Worm (Caenorhabditis elegans) whole organism, L1 larva: ENCODE data around the gene bud-13.
A peak's percentile ranks its signal among the peaks of the same experiment; 100 is the strongest.

Experiments
- C04F5.9 ChIP-seq: sonication (generic microtip); optimal IDR thresholded peaks from 2 replicates; lab custom pipeline; 2016; ENCODE audit warnings: missing genetic modification characterization, missing compliant biosample characterization
- C16A3.4 ChIP-seq: fragments of 150-350 bp; optimal IDR thresholded peaks from 2 replicates; lab custom pipeline; 2014; ENCODE audit warnings: missing biosample characterization, missing genetic modification characterization
- C34B4.2 ChIP-seq: sonication (generic microtip); optimal IDR thresholded peaks from 2 replicates; lab custom pipeline; 2017; ENCODE audit warnings: mild to moderate bottlenecking, missing genetic modification characterization, missing compliant biosample characterization
- F16B12.6 ChIP-seq: fragments of 150-350 bp; optimal IDR thresholded peaks from 2 replicates; lab custom pipeline; 2014; ENCODE audit warnings: missing biosample characterization, missing genetic modification characterization
- alr-1 ChIP-seq: fragments of 200-800 bp; sonication (Bioruptor generic); optimal IDR thresholded peaks from 2 replicates; lab custom pipeline; 2018; ENCODE audit warnings: borderline replicate concordance, mild to moderate bottlenecking, missing genetic modification characterization, missing compliant biosample characterization
- ceh-82 ChIP-seq, 3 experiments: fragments of 150-350 bp in 1 of 3; sonication (generic microtip) in 2 of 3; optimal IDR thresholded peaks; 2 replicates each; lab custom pipeline; 2014 to 2017; ENCODE audit warnings: missing biosample characterization in 3 of 3, missing genetic modification characterization in 3 of 3
- ceh-88 ChIP-seq: fragments of 200-800 bp; sonication (Bioruptor generic); IDR thresholded peaks from 2 replicates; pipeline ENCODE4 v1.3.6; 2022; ENCODE audit warnings: missing genetic modification characterization, missing compliant biosample characterization
- ceh-90 ChIP-seq: sonication (generic microtip); optimal IDR thresholded peaks from 2 replicates; lab custom pipeline; 2016; ENCODE audit warnings: missing genetic modification characterization, missing compliant biosample characterization
- dpl-1 ChIP-seq, 3 experiments: fragments of 150-350 bp in 2 of 3; sonication (generic microtip) in 1 of 3; optimal IDR thresholded peaks; 2 replicates each; lab custom pipeline; 2014 to 2017; ENCODE audit warnings: missing biosample characterization in 3 of 3, missing genetic modification characterization in 3 of 3, missing genetic modification reagents in 3 of 3
- efl-1 ChIP-seq, 4 experiments: fragments of 150-350 bp; optimal IDR thresholded peaks in 3 of 4; peaks in 1 of 4; 1 replicate in 1 of 4; 2 replicates in 3 of 4; lab custom pipeline; 2014; ENCODE audit warnings: missing biosample characterization in 2 of 4, missing genetic modification characterization in 2 of 4, missing genetic modification reagents in 2 of 4
- egl-13 ChIP-seq: sonication (generic microtip); optimal IDR thresholded peaks from 2 replicates; lab custom pipeline; 2016; ENCODE audit warnings: missing genotype, missing genetic modification reagents, missing genetic modification characterization, missing compliant biosample characterization
- elt-3 ChIP-seq, 6 experiments: fragments of 150-350 bp in 1 of 6; sonication (generic microtip); optimal IDR thresholded peaks; 2 replicates each; lab custom pipeline; 2017 to 2018; ENCODE audit warnings: missing biosample characterization in 6 of 6, missing genetic modification characterization in 6 of 6, inconsistent platforms in 1 of 6
- fkh-10 ChIP-seq: sonication (generic microtip); optimal IDR thresholded peaks from 2 replicates; lab custom pipeline; 2017; ENCODE audit warnings: missing biosample characterization, missing genetic modification reagents, missing genetic modification characterization
- fkh-4 ChIP-seq: sonication (generic microtip); optimal IDR thresholded peaks from 2 replicates; lab custom pipeline; 2016; ENCODE audit warnings: missing compliant biosample characterization, missing genetic modification characterization, borderline replicate concordance
- fkh-8 ChIP-seq: sonication (generic microtip); optimal IDR thresholded peaks from 2 replicates; lab custom pipeline; 2016; ENCODE audit warnings: mild to moderate bottlenecking, missing genetic modification characterization, missing compliant biosample characterization
- hlh-4 ChIP-seq: sonication (generic microtip); optimal IDR thresholded peaks from 2 replicates; lab custom pipeline; 2016; ENCODE audit warnings: mild to moderate bottlenecking, missing genetic modification characterization, missing compliant biosample characterization
- hpl-2 ChIP-seq: fragments of 150-350 bp; optimal IDR thresholded peaks from 2 replicates; lab custom pipeline; 2014; ENCODE audit warnings: missing biosample characterization, missing genetic modification reagents, missing genetic modification characterization
- irx-1 ChIP-seq: sonication (generic microtip); optimal IDR thresholded peaks from 2 replicates; lab custom pipeline; 2016; ENCODE audit warnings: missing genetic modification characterization, missing compliant biosample characterization
- isw-1 ChIP-seq: fragments of 200-800 bp; sonication (Bioruptor generic); IDR thresholded peaks from 2 replicates; pipeline ENCODE4 v1.3.6; 2022; ENCODE audit warnings: missing genetic modification characterization, missing compliant biosample characterization
- lin-13 ChIP-seq: fragments of 150-350 bp; optimal IDR thresholded peaks from 2 replicates; lab custom pipeline; 2014; ENCODE audit warnings: missing biosample characterization, missing genetic modification reagents, missing genetic modification characterization
- lin-14 ChIP-seq: fragments of 200-800 bp; sonication (Bioruptor generic); optimal IDR thresholded peaks from 2 replicates; lab custom pipeline; 2018; ENCODE audit warnings: mild to moderate bottlenecking, missing genetic modification characterization, moderate library complexity, missing compliant biosample characterization
- lin-15B ChIP-seq: fragments of 150-350 bp; sonication (generic microtip); optimal IDR thresholded peaks from 3 replicates; lab custom pipeline; 2014; ENCODE audit warnings: missing biosample characterization, missing genetic modification characterization
- lin-35 ChIP-seq, 2 experiments: fragments of 150-350 bp; optimal IDR thresholded peaks; 2 replicates each; lab custom pipeline; 2014; ENCODE audit warnings: missing biosample characterization in 2 of 2, missing genetic modification characterization in 2 of 2, missing genetic modification reagents in 2 of 2
- lin-39 ChIP-seq: fragments of 150-350 bp; optimal IDR thresholded peaks from 2 replicates; lab custom pipeline; 2014; ENCODE audit warnings: missing biosample characterization, missing genetic modification reagents, missing genetic modification characterization
- lir-3 ChIP-seq: sonication (generic microtip); optimal IDR thresholded peaks from 2 replicates; lab custom pipeline; 2016; ENCODE audit warnings: mild to moderate bottlenecking, missing genetic modification characterization, moderate library complexity, missing compliant biosample characterization; ENCODE audit not compliant: poor library complexity
- lsy-2 ChIP-seq, 2 experiments: fragments of 150-350 bp; optimal IDR thresholded peaks; 2 replicates each; lab custom pipeline; 2014; ENCODE audit warnings: missing biosample characterization in 2 of 2, missing genetic modification characterization in 2 of 2
- mdl-1 ChIP-seq, 2 experiments: fragments of 150-350 bp; optimal IDR thresholded peaks; 2 replicates each; lab custom pipeline; 2014 to 2017; ENCODE audit warnings: missing biosample characterization in 2 of 2, missing genetic modification characterization in 2 of 2, inconsistent platforms in 1 of 2
- mef-2 ChIP-seq: fragments of 150-350 bp; optimal IDR thresholded peaks from 2 replicates; lab custom pipeline; 2014; ENCODE audit warnings: missing biosample characterization, missing genetic modification characterization
- mep-1 ChIP-seq: fragments of 150-350 bp; optimal IDR thresholded peaks from 2 replicates; lab custom pipeline; 2014; ENCODE audit warnings: missing biosample characterization, missing genetic modification characterization
- nhr-11 ChIP-seq: fragments of 150-350 bp; optimal IDR thresholded peaks from 2 replicates; lab custom pipeline; 2014; ENCODE audit warnings: missing biosample characterization, missing genetic modification characterization
- nhr-12 ChIP-seq: sonication (generic microtip); optimal IDR thresholded peaks from 2 replicates; lab custom pipeline; 2017; ENCODE audit warnings: missing biosample characterization, missing genetic modification characterization
- nhr-19 ChIP-seq: fragments of 200-800 bp; sonication (Bioruptor generic); conservative IDR thresholded peaks from 2 replicates; pipeline ENCODE4 v1.3.6; 2022; ENCODE audit warnings: missing genetic modification characterization, missing compliant biosample characterization
- nhr-20 ChIP-seq: sonication (generic microtip); optimal IDR thresholded peaks from 2 replicates; lab custom pipeline; 2016; ENCODE audit warnings: mild to moderate bottlenecking, missing genetic modification characterization, missing compliant biosample characterization
- nhr-28 ChIP-seq: fragments of 150-350 bp; optimal IDR thresholded peaks from 2 replicates; lab custom pipeline; 2014; ENCODE audit warnings: missing biosample characterization, missing genetic modification characterization
- nhr-47 ChIP-seq: sonication (generic microtip); optimal IDR thresholded peaks from 2 replicates; lab custom pipeline; 2016; ENCODE audit warnings: mild to moderate bottlenecking, missing genetic modification characterization, moderate library complexity, missing compliant biosample characterization
- nhr-71 ChIP-seq: sonication (generic microtip); optimal IDR thresholded peaks from 2 replicates; lab custom pipeline; 2016; ENCODE audit warnings: mild to moderate bottlenecking, missing genetic modification characterization, moderate library complexity, missing compliant biosample characterization
- nhr-76 ChIP-seq: sonication (generic microtip); optimal IDR thresholded peaks from 2 replicates; lab custom pipeline; 2017; ENCODE audit warnings: missing biosample characterization, missing genetic modification characterization
- nhr-84 ChIP-seq: sonication (generic microtip); optimal IDR thresholded peaks from 2 replicates; lab custom pipeline; 2017; ENCODE audit warnings: missing biosample characterization, missing genetic modification characterization
- nhr-85 ChIP-seq: sonication (generic microtip); peaks from one replicate; lab custom pipeline; 2016; ENCODE audit warnings: missing genetic modification characterization, inconsistent platforms, missing compliant biosample characterization
- rnt-1 ChIP-seq: sonication (generic microtip); optimal IDR thresholded peaks from 2 replicates; lab custom pipeline; 2016; ENCODE audit warnings: mild to moderate bottlenecking, missing genetic modification characterization, moderate library complexity, missing compliant biosample characterization
- skn-1 ChIP-seq: fragments of 150-350 bp; optimal IDR thresholded peaks from 2 replicates; lab custom pipeline; 2014; ENCODE audit warnings: missing biosample characterization, missing genetic modification characterization
- snpc-4 ChIP-seq: fragments of 150-350 bp; optimal IDR thresholded peaks from 2 replicates; lab custom pipeline; 2014; ENCODE audit warnings: missing biosample characterization, missing genetic modification characterization
- snu-23 ChIP-seq: sonication (generic microtip); optimal IDR thresholded peaks from 2 replicates; lab custom pipeline; 2016; ENCODE audit warnings: missing genetic modification characterization, missing compliant biosample characterization
- sox-4 ChIP-seq: sonication (generic microtip); optimal IDR thresholded peaks from 2 replicates; lab custom pipeline; 2016; ENCODE audit warnings: missing genetic modification characterization, missing compliant biosample characterization
- sup-37 ChIP-seq: fragments of 200-800 bp; sonication (Bioruptor generic); optimal IDR thresholded peaks from 2 replicates; lab custom pipeline; 2018; ENCODE audit warnings: mild to moderate bottlenecking, missing genetic modification characterization, missing compliant biosample characterization
- swsn-7 ChIP-seq: sonication (generic microtip); optimal IDR thresholded peaks from 2 replicates; lab custom pipeline; 2016; ENCODE audit warnings: missing genetic modification characterization, missing compliant biosample characterization
- tbx-2 ChIP-seq: sonication (generic microtip); optimal IDR thresholded peaks from 2 replicates; lab custom pipeline; 2016; ENCODE audit warnings: missing genetic modification characterization, missing compliant biosample characterization
- unc-30 ChIP-seq: sonication (generic microtip); optimal IDR thresholded peaks from 2 replicates; lab custom pipeline; 2017; ENCODE audit warnings: missing biosample characterization, missing genetic modification characterization
- unc-62 ChIP-seq: fragments of 150-350 bp; optimal IDR thresholded peaks from 2 replicates; lab custom pipeline; 2014; ENCODE audit warnings: missing biosample characterization, missing genetic modification reagents, missing genetic modification characterization
- vab-15 ChIP-seq: sonication (generic microtip); optimal IDR thresholded peaks from 2 replicates; lab custom pipeline; 2017; ENCODE audit warnings: missing genotype, mild to moderate bottlenecking, missing genetic modification characterization, missing compliant biosample characterization
- xbp-1 ChIP-seq: sonication (generic microtip); optimal IDR thresholded peaks from 2 replicates; lab custom pipeline; 2016; ENCODE audit warnings: missing genetic modification characterization, missing compliant biosample characterization
- zag-1 ChIP-seq: fragments of 150-350 bp; optimal IDR thresholded peaks from 2 replicates; lab custom pipeline; 2014; ENCODE audit warnings: missing biosample characterization, missing genetic modification characterization
- ztf-11 ChIP-seq, 2 experiments: sonication (generic microtip); optimal IDR thresholded peaks; 2 replicates each; lab custom pipeline; 2016 to 2017; ENCODE audit warnings: missing genetic modification characterization in 2 of 2, missing biosample characterization in 1 of 2, missing compliant biosample characterization in 1 of 2
- ztf-4 ChIP-seq: fragments of 150-350 bp; optimal IDR thresholded peaks from 2 replicates; lab custom pipeline; 2014; ENCODE audit warnings: missing biosample characterization, missing genetic modification characterization

The bud-13 gene

DNA sequence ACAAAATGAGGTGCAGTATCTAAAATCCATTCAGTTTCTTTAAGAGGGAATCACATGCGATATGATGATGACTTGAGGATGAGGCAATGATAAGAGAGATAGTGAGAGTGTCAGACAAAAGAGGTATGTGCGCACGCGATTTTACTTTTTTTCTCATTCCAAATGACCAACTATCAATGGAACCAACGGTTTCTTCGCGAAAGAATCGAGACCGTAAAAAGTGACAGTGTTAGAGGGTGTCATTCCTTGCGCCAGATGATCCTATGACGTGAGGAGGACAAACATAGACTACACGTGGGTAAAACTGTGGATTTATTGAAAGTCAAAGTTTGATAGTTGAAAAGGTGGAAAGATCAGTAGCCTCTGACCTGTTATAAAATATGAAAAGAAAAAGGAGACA, 16.3 kb upstream of the bud-13 start:
- peak; percentile 1 for TF ChIP-seq C16A3.4
- TF ChIP-seq C04F5.9, result no peak
- peak in 1 of 2 experiments; percentile 46 for TF ChIP-seq lsy-2 (tag; optimal IDR thresholded peaks at IDR 0.05; lab: Kevin White, UChicago)
- no peak for TF ChIP-seq lin-15B (tag; lab: Kevin White, UChicago)
- peak; percentile 16 to 87 (median 75) for TF ChIP-seq elt-3 (tag; optimal IDR thresholded peaks at IDR 0.05; lab: Kevin White, UChicago)
- no peak for TF ChIP-seq nhr-12 (tag; lab: Kevin White, UChicago)
- no peak for TF ChIP-seq isw-1 (GFP tag; lab: Robert Waterston, UW)
- no peak for TF ChIP-seq ceh-88 (GFP tag; lab: Robert Waterston, UW)
- no peak for TF ChIP-seq ceh-90 (tag; lab: Kevin White, UChicago)
- no peak for TF ChIP-seq nhr-47
- no peak for TF ChIP-seq hpl-2 (GFP tag; lab: Kevin White, UChicago)
- no peak for TF ChIP-seq sup-37 (GFP tag; lab: Kevin White, UChicago)
- no peak for TF ChIP-seq ztf-4 (tag; lab: Kevin White, UChicago)
- no peak for TF ChIP-seq fkh-4 (tag; lab: Kevin White, UChicago)
- TF ChIP-seq nhr-19 (GFP tag; lab: Robert Waterston, UW), result peak; percentile 36; the same call in 1 of the 2 replicates
- peak; percentile 40 for TF ChIP-seq lir-3 (tag; lab: Kevin White, UChicago)
- no peak for TF ChIP-seq swsn-7 (tag; lab: Kevin White, UChicago)
- no peak for TF ChIP-seq nhr-76
- TF ChIP-seq skn-1 (tag; lab: Kevin White, UChicago), result peak; percentile 23
- no peak for TF ChIP-seq nhr-84 (tag; lab: Kevin White, UChicago)
- TF ChIP-seq lin-14 (GFP tag; lab: Kevin White, UChicago), result peak; percentile 58
- peak; percentile 69 for TF ChIP-seq nhr-85 (tag; lab: Kevin White, UChicago)
- no peak for TF ChIP-seq sox-4 (tag; lab: Kevin White, UChicago)
- TF ChIP-seq mep-1 (tag; lab: Kevin White, UChicago), result peak; percentile 25
- TF ChIP-seq C34B4.2 (tag; lab: Kevin White, UChicago), result no peak
- TF ChIP-seq mdl-1 (tag; optimal IDR thresholded peaks at IDR 0.05; lab: Kevin White, UChicago), result peak in 1 of 2 experiments; percentile 87
- peak; percentile 50 for TF ChIP-seq nhr-71 (tag; lab: Kevin White, UChicago)
- TF ChIP-seq efl-1 (optimal IDR thresholded peaks at IDR 0.05; lab: Kevin White, UChicago), result no peak
- TF ChIP-seq efl-1 (GFP tag; optimal IDR thresholded peaks at IDR 0.05 in 1 of 2; lab: Kevin White, UChicago), result peak in 1 of 2 experiments; percentile 91
- TF ChIP-seq ceh-82 (tag; optimal IDR thresholded peaks at IDR 0.05; lab: Kevin White, UChicago), result no peak
- no peak for TF ChIP-seq fkh-8 (tag; lab: Kevin White, UChicago)
- TF ChIP-seq zag-1 (tag; lab: Kevin White, UChicago), result no peak
- TF ChIP-seq tbx-2 (tag; lab: Kevin White, UChicago), result peak; percentile 18
- no peak for TF ChIP-seq fkh-10
- TF ChIP-seq snpc-4, result no peak
- no peak for TF ChIP-seq lin-39 (tag; lab: Kevin White, UChicago)
- no peak for TF ChIP-seq rnt-1 (tag; lab: Kevin White, UChicago)
- no peak for TF ChIP-seq egl-13
- no peak for TF ChIP-seq unc-30 (tag; lab: Kevin White, UChicago)
- no peak for TF ChIP-seq unc-62 (GFP tag; lab: Kevin White, UChicago)
- peak; percentile 35 for TF ChIP-seq snu-23
- no peak for TF ChIP-seq hlh-4 (tag; lab: Kevin White, UChicago)
- no peak for TF ChIP-seq mef-2
- TF ChIP-seq nhr-11 (tag; lab: Kevin White, UChicago), result no peak
- TF ChIP-seq alr-1 (tag; lab: Kevin White, UChicago), result no peak
- TF ChIP-seq irx-1 (tag; lab: Kevin White, UChicago), result no peak
- no peak for TF ChIP-seq xbp-1
- no peak for TF ChIP-seq lin-13 (GFP tag; lab: Kevin White, UChicago)
- no peak for TF ChIP-seq F16B12.6
- peak in 1 of 3 experiments; percentile 20 for TF ChIP-seq dpl-1 (GFP tag; optimal IDR thresholded peaks at IDR 0.05; lab: Kevin White, UChicago)
- no peak for TF ChIP-seq nhr-28
- TF ChIP-seq nhr-20 (tag; lab: Kevin White, UChicago), result peak; percentile 67
- no peak for TF ChIP-seq vab-15 (tag; lab: Kevin White, UChicago)
- no peak for TF ChIP-seq ztf-11 (tag; optimal IDR thresholded peaks at IDR 0.05; lab: Kevin White, UChicago)
- peak; percentile 15 to 68 for TF ChIP-seq lin-35 (GFP tag; optimal IDR thresholded peaks at IDR 0.05; lab: Kevin White, UChicago)
